Worm (Caenorhabditis elegans): ENCODE results near the gene nhr-230.
A peak's percentile ranks its signal among the peaks of the same experiment; 100 is the strongest.

The nhr-230 gene

DNA sequence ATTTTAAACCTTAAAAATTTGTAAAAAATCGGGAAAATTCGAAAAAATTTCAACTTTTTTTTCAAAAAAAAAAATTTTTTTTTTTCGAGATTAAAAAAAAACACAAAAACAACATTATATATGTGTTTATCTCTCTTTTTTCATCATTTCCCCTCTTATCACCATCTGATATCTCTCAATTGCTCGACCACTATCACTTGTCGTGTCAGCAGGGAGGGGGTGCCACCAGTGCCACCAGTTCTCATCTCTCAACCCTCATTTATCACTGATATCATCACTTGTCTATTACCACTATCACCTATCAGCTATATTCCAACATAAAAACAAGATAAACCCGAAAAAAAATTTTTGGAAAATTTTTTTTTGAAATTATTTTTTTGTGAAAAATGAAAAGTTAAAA is 20.1 kb upstream of the nhr-230 start (continued):
- no peak for TF ChIP-seq tra-1 (GFP tag; IDR thresholded peaks at IDR 0.05)
- TF ChIP-seq madf-5 (GFP tag; IDR thresholded peaks at IDR 0.05): no peak
- TF ChIP-seq nhr-48 (tag; optimal IDR thresholded peaks at IDR 0.05): peak; percentile 32
- TF ChIP-seq Y75B8A.6 (GFP tag; IDR thresholded peaks at IDR 0.05): no peak
- no peak for TF ChIP-seq egl-27 (tag; optimal IDR thresholded peaks at IDR 0.05)
- TF ChIP-seq nhr-28 (tag; optimal IDR thresholded peaks at IDR 0.05): peak; percentile 30
- TF ChIP-seq hlh-11 (tag; optimal IDR thresholded peaks at IDR 0.05): peak; percentile 75
- no peak for TF ChIP-seq zip-2 (tag; optimal IDR thresholded peaks at IDR 0.05)
- TF ChIP-seq Y105C5A.15 (GFP tag; IDR thresholded peaks at IDR 0.05): no peak
- TF ChIP-seq nhr-102 (tag; optimal IDR thresholded peaks at IDR 0.05): peak; percentile 38
- TF ChIP-seq daf-16 (GFP tag; optimal IDR thresholded peaks at IDR 0.05): peak in 1 of 2 experiments; percentile 29
- TF ChIP-seq daf-16 (tag; optimal IDR thresholded peaks at IDR 0.05): peak; percentile 89
- no peak for TF ChIP-seq daf-19 (GFP tag; conservative IDR thresholded peaks at IDR 0.05)
- TF ChIP-seq lsy-2 (tag; optimal IDR thresholded peaks at IDR 0.05): peak in 1 of 2 experiments; percentile 34
- peak in 1 of 2 experiments; percentile 43 for TF ChIP-seq unc-62 (GFP tag; optimal IDR thresholded peaks at IDR 0.05 in 1 of 2)
- no peak for TF ChIP-seq unc-62 (tag; optimal IDR thresholded peaks at IDR 0.05)
- TF ChIP-seq Y5F2A.4 (GFP tag; optimal IDR thresholded peaks at IDR 0.05): no peak
- no peak for TF ChIP-seq nhr-111 (GFP tag; optimal IDR thresholded peaks at IDR 0.05)
- TF ChIP-seq hlh-30 (tag; optimal IDR thresholded peaks at IDR 0.05; ENCODE audit: insufficient read depth): peak; percentile 44

ce11 chrV:18827374-18827773 is 19.2 kb upstream of the nhr-230 start:
- no peak for TF ChIP-seq ama-1 (optimal IDR thresholded peaks at IDR 0.05)
- TF ChIP-seq nhr-41 (GFP tag; IDR thresholded peaks at IDR 0.05): no peak
- TF ChIP-seq zag-1 (tag; optimal IDR thresholded peaks at IDR 0.05): no peak
- no peak for TF ChIP-seq pha-4 (GFP tag; IDR thresholded peaks at IDR 0.05)
- TF ChIP-seq pha-4 (tag; optimal IDR thresholded peaks at IDR 0.05): no peak
- no peak for TF ChIP-seq fos-1 (tag; optimal IDR thresholded peaks at IDR 0.05)
- TF ChIP-seq F26F4.8 (GFP tag; conservative IDR thresholded peaks at IDR 0.05): no peak
- no peak for TF ChIP-seq nhr-102 (tag; optimal IDR thresholded peaks at IDR 0.05)
- no peak for TF ChIP-seq ceh-62 (tag; optimal IDR thresholded peaks at IDR 0.05)
- no peak for TF ChIP-seq lin-39 (tag; optimal IDR thresholded peaks at IDR 0.05)
- TF ChIP-seq dve-1 (tag; optimal IDR thresholded peaks at IDR 0.05; ENCODE audit: insufficient read depth): no peak
- TF ChIP-seq ceh-28 (tag; optimal IDR thresholded peaks at IDR 0.05): no peak
- TF ChIP-seq Y5F2A.4 (GFP tag; optimal IDR thresholded peaks at IDR 0.05): no peak
- TF ChIP-seq lir-3 (tag; optimal IDR thresholded peaks at IDR 0.05): no peak

DNA sequence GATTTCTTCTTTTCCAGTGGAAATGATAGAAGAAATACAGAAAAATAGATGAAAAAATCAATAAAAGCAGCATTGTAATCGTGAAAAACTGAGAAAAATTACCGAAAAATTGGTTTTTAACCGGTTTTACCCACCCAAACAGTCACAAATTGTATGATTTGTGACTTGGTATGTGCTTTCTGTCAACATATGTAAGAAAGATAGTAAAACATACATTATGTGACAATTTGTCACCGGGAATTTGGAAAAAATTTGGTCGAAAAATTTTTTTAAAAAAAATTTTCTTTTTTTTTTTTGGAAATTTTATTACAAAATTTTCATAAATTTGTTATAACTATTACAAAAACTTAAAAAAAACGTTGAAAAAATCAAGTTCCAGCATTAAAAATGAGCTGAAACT is 9.5 kb upstream of the nhr-230 start, which contains the start of gene cyp-33D3:
TSS of gene cyp-33D3 (minus strand) at position 101 of the 400 bp plus-strand sequence.
- TF ChIP-seq duxl-1 (tag; optimal IDR thresholded peaks at IDR 0.05; ENCODE audit: poor library complexity) (no peak), nhr-102 (tag; optimal IDR thresholded peaks at IDR 0.05) (no peak), lin-39 (tag; optimal IDR thresholded peaks at IDR 0.05) (no peak), mdt-29 (GFP tag; IDR thresholded peaks at IDR 0.05) (no peak), T26A8.4 (GFP tag; IDR thresholded peaks at IDR 0.05) (no peak), lir-3 (tag; optimal IDR thresholded peaks at IDR 0.05) (no peak), daf-8 (GFP tag; IDR thresholded peaks at IDR 0.05) (no peak), dmd-8 (GFP tag; IDR thresholded peaks at IDR 0.05) (no peak), snpc-4 (tag; optimal IDR thresholded peaks at IDR 0.05) (no peak), mep-1 (tag; optimal IDR thresholded peaks at IDR 0.05) (no peak), lim-7 (GFP tag; IDR thresholded peaks at IDR 0.05) (no peak), T20F7.1 (GFP tag; optimal IDR thresholded peaks at IDR 0.05) (no peak), ceh-20 (GFP tag; IDR thresholded peaks at IDR 0.05) (no peak), pqm-1 (tag; optimal IDR thresholded peaks at IDR 0.05) (no peak), daf-19 (GFP tag; conservative IDR thresholded peaks at IDR 0.05) (no peak), mdl-1 (tag; optimal IDR thresholded peaks at IDR 0.05) (no peak), lin-15B (tag; optimal IDR thresholded peaks at IDR 0.05) (no peak), nhr-76 (tag; optimal IDR thresholded peaks at IDR 0.05) (no peak)

All from whole organism, L4 larva.